Fruit fly (Drosophila melanogaster) whole organism, embryonic: ENCODE measurements around the gene CG13694.

ENCODE experiments used
- Atf3 ChIP-seq: fragments of 200-800 bp; sonication (Bioruptor generic); optimal IDR thresholded peaks from 3 replicates; lab custom pipeline; 2016; ENCODE audit warnings: missing biosample characterization, missing genetic modification characterization
- CG10267 ChIP-seq: fragments of 200-800 bp; sonication (Bioruptor generic); optimal IDR thresholded peaks from 2 replicates; lab custom pipeline; 2018; ENCODE audit warnings: missing biosample characterization, mild to moderate bottlenecking, missing genetic modification characterization, moderate library complexity
- CG10321 ChIP-seq: fragments of 200-800 bp; sonication (Bioruptor generic); IDR thresholded peaks from 2 replicates; pipeline ENCODE4 v1.3.6; 2022; ENCODE audit warnings: missing biosample characterization, missing genetic modification characterization
- CG12942 ChIP-seq: fragments of 200-800 bp; sonication (Bioruptor generic); optimal IDR thresholded peaks from 3 replicates; lab custom pipeline; 2016; ENCODE audit warnings: missing biosample characterization, missing genetic modification characterization
- CG13624 ChIP-seq: fragments of 200-800 bp; sonication (Bioruptor generic); optimal IDR thresholded peaks from 2 replicates; lab custom pipeline; 2016; ENCODE audit warnings: missing biosample characterization, missing genetic modification characterization
- CG14014 ChIP-seq: fragments of 200-800 bp; sonication (Bioruptor generic); IDR thresholded peaks from 2 replicates; pipeline ENCODE4 v1.3.6; 2022; ENCODE audit warnings: missing biosample characterization, missing genetic modification characterization
- CG15011 ChIP-seq: fragments of 200-800 bp; sonication (Bioruptor generic); optimal IDR thresholded peaks from 3 replicates; lab custom pipeline; 2018; ENCODE audit warnings: missing biosample characterization, mild to moderate bottlenecking, missing genetic modification characterization
- CG15479 ChIP-seq: fragments of 200-800 bp; sonication (Bioruptor generic); optimal IDR thresholded peaks from 3 replicates; lab custom pipeline; 2019; ENCODE audit warnings: missing biosample characterization, mild to moderate bottlenecking, missing genetic modification characterization, moderate library complexity
- CG1832 ChIP-seq: fragments of 200-800 bp; sonication (Bioruptor generic); optimal IDR thresholded peaks from 2 replicates; lab custom pipeline; 2017; ENCODE audit warnings: missing biosample characterization, mild to moderate bottlenecking, missing genetic modification characterization, inconsistent platforms
- CG18599 ChIP-seq: fragments of 200-800 bp; sonication (Bioruptor generic); optimal IDR thresholded peaks from 3 replicates; lab custom pipeline; 2017; ENCODE audit warnings: missing biosample characterization, missing genetic modification characterization, mild to moderate bottlenecking, moderate library complexity, missing genetic modification reagents
- CG2199 ChIP-seq: fragments of 200-800 bp; sonication (Bioruptor generic); IDR thresholded peaks from 3 replicates; pipeline ENCODE4 v1.3.6; 2022; ENCODE audit warnings: missing biosample characterization, missing genetic modification characterization
- CG2678 ChIP-seq: fragments of 200-800 bp; sonication (Bioruptor generic); optimal IDR thresholded peaks from 3 replicates; lab custom pipeline; 2019; ENCODE audit warnings: missing biosample characterization, mild to moderate bottlenecking, missing genetic modification characterization, moderate library complexity
- CG2712 ChIP-seq: fragments of 200-800 bp; optimal IDR thresholded peaks from 3 replicates; lab custom pipeline; 2019; ENCODE audit warnings: missing biosample characterization, mild to moderate bottlenecking, missing genetic modification characterization, moderate library complexity
- CG31441 ChIP-seq: fragments of 200-800 bp; sonication (Bioruptor generic); IDR thresholded peaks from 2 replicates; pipeline ENCODE4 v1.3.6; 2022; ENCODE audit warnings: missing biosample characterization, missing genetic modification characterization
- CG32532 ChIP-seq: fragments of 200-800 bp; sonication (Bioruptor generic); IDR thresholded peaks from 2 replicates; pipeline ENCODE4 v1.3.6; 2022; ENCODE audit warnings: missing biosample characterization, missing genetic modification characterization
- CG34224 ChIP-seq: fragments of 200-800 bp; sonication (Bioruptor generic); IDR thresholded peaks from 3 replicates; pipeline ENCODE4 v1.3.6; 2022; ENCODE audit warnings: missing biosample characterization, missing genetic modification characterization; ENCODE audit not compliant: partially characterized antibody
- CG4328 ChIP-seq: fragments of 200-800 bp; sonication (Bioruptor generic); optimal IDR thresholded peaks from 3 replicates; lab custom pipeline; 2017; ENCODE audit warnings: missing biosample characterization, missing genetic modification reagents, missing genetic modification characterization
- CG4424 ChIP-seq: fragments of 200-800 bp; sonication (Bioruptor generic); optimal IDR thresholded peaks from 3 replicates; lab custom pipeline; 2016; ENCODE audit warnings: missing biosample characterization, missing genetic modification characterization
- CG6683 ChIP-seq: fragments of 200-800 bp; sonication (Bioruptor generic); optimal IDR thresholded peaks from 2 replicates; lab custom pipeline; 2017; ENCODE audit warnings: missing biosample characterization, mild to moderate bottlenecking, missing genetic modification characterization, missing genetic modification reagents
- CG8290 ChIP-seq, 3 experiments: fragments of 200-800 bp; sonication (Bioruptor generic); optimal IDR thresholded peaks; 2 replicates each; lab custom pipeline; 2016 to 2019; ENCODE audit warnings: missing biosample characterization in 3 of 3, missing genetic modification characterization in 3 of 3, mild to moderate bottlenecking in 2 of 3, moderate library complexity in 1 of 3
- D19A ChIP-seq: fragments of 200-800 bp; optimal IDR thresholded peaks from 3 replicates; lab custom pipeline; 2019; ENCODE audit warnings: missing biosample characterization, mild to moderate bottlenecking, missing genetic modification characterization, moderate library complexity
- Dbx ChIP-seq: fragments of 200-800 bp; sonication (Bioruptor generic); IDR thresholded peaks from 3 replicates; pipeline ENCODE4 v1.3.6; 2022; ENCODE audit warnings: missing biosample characterization, missing genetic modification characterization
- Dip2 ChIP-seq: fragments of 200-800 bp; sonication (Bioruptor generic); IDR thresholded peaks from 2 replicates; pipeline ENCODE4 v1.3.6; 2022; ENCODE audit warnings: missing biosample characterization, missing genetic modification characterization
- Ets65A ChIP-seq: fragments of 200-800 bp; sonication (Bioruptor generic); peaks from one replicate; lab custom pipeline; 2016; ENCODE audit warnings: missing biosample characterization, missing genetic modification characterization
- HHEX ChIP-seq: fragments of 200-800 bp; sonication (Bioruptor generic); optimal IDR thresholded peaks from 3 replicates; lab custom pipeline; 2017; ENCODE audit warnings: missing biosample characterization, mild to moderate bottlenecking, missing genetic modification characterization, missing genetic modification reagents
- HLH3B ChIP-seq: fragments of 200-800 bp; sonication (Bioruptor generic); IDR thresholded peaks from 2 replicates; pipeline ENCODE4 v1.3.6; 2022; ENCODE audit warnings: missing biosample characterization, missing genetic modification characterization
- Hr78 ChIP-seq, 2 experiments: fragments of 200-800 bp in 1 of 2; fragments of >200 bp in 1 of 2; sonication (Bioruptor generic) in 1 of 2; optimal IDR thresholded peaks; 2 replicates each; lab custom pipeline; 2017 to 2019; ENCODE audit warnings: missing biosample characterization in 2 of 2, missing genetic modification characterization in 2 of 2, mild to moderate bottlenecking in 1 of 2, moderate library complexity in 1 of 2
- Med ChIP-seq: fragments of 200-800 bp; sonication (Bioruptor generic); peaks from one replicate; lab custom pipeline; 2016; ENCODE audit warnings: missing biosample characterization, missing genetic modification characterization, mild to moderate bottlenecking, inconsistent platforms, moderate library complexity
- Nf-YB ChIP-seq: fragments of 200-800 bp; sonication (Bioruptor generic); optimal IDR thresholded peaks from 3 replicates; lab custom pipeline; 2019; ENCODE audit warnings: missing biosample characterization, mild to moderate bottlenecking, missing genetic modification characterization, moderate library complexity
- TFAM ChIP-seq: fragments of 200-800 bp; sonication (Bioruptor generic); optimal IDR thresholded peaks from 2 replicates; lab custom pipeline; 2017; ENCODE audit warnings: missing biosample characterization, missing genetic modification characterization, inconsistent platforms
- Tbp ChIP-seq: fragments of >200 bp; optimal IDR thresholded peaks from 2 replicates; lab custom pipeline; 2018; ENCODE audit warnings: missing biosample characterization, missing genetic modification characterization
- ac ChIP-seq: fragments of 200-800 bp; sonication (Bioruptor generic); optimal IDR thresholded peaks from 3 replicates; lab custom pipeline; 2017; ENCODE audit warnings: missing biosample characterization, mild to moderate bottlenecking, missing genetic modification characterization
- chm ChIP-seq: fragments of 200-800 bp; sonication (Bioruptor generic); IDR thresholded peaks from 2 replicates; pipeline ENCODE4 v1.3.6; 2022; ENCODE audit warnings: missing biosample characterization, missing genetic modification characterization
- corto ChIP-seq: fragments of 200-800 bp; sonication (Bioruptor generic); optimal IDR thresholded peaks from 2 replicates; lab custom pipeline; 2016; ENCODE audit warnings: missing biosample characterization, mild to moderate bottlenecking, missing genetic modification characterization, moderate library complexity
- crp ChIP-seq, 2 experiments: fragments of 200-800 bp; sonication (Bioruptor generic); optimal IDR thresholded peaks; 2 replicates in 1 of 2; 3 replicates in 1 of 2; lab custom pipeline; 2017; ENCODE audit warnings: missing biosample characterization in 2 of 2, missing genetic modification characterization in 2 of 2, mild to moderate bottlenecking in 1 of 2, moderate library complexity in 1 of 2
- gcm ChIP-seq: fragments of 200-800 bp; sonication (Bioruptor generic); optimal IDR thresholded peaks from 2 replicates; lab custom pipeline; 2019; ENCODE audit warnings: missing biosample characterization, mild to moderate bottlenecking, missing genetic modification characterization, moderate library complexity
- gcm2 ChIP-seq: fragments of 200-800 bp; sonication (Bioruptor generic); optimal IDR thresholded peaks from 2 replicates; lab custom pipeline; 2016; ENCODE audit warnings: missing biosample characterization, missing genetic modification characterization
- nau ChIP-seq: fragments of 200-800 bp; sonication (Bioruptor generic); optimal IDR thresholded peaks from 3 replicates; lab custom pipeline; 2017; ENCODE audit warnings: missing biosample characterization, mild to moderate bottlenecking, missing genetic modification characterization, missing genetic modification reagents
- sens ChIP-seq: fragments of 200-800 bp; sonication (Bioruptor generic); peaks from one replicate; lab custom pipeline; 2016; ENCODE audit warnings: missing biosample characterization, missing genetic modification characterization
- sens-2 ChIP-seq: fragments of 200-800 bp; sonication (Bioruptor generic); IDR thresholded peaks from 2 replicates; pipeline ENCODE4 v1.3.6; 2022; ENCODE audit warnings: missing biosample characterization, missing genetic modification characterization
- slp2 ChIP-seq: fragments of 200-800 bp; sonication (Bioruptor generic); optimal IDR thresholded peaks from 2 replicates; lab custom pipeline; 2016; ENCODE audit warnings: missing biosample characterization, missing genetic modification characterization
- zen ChIP-seq: fragments of 200-800 bp; sonication (Bioruptor generic); optimal IDR thresholded peaks from 3 replicates; lab custom pipeline; 2018; ENCODE audit warnings: missing biosample characterization, mild to moderate bottlenecking, missing genetic modification characterization, moderate library complexity

The CG13694 gene

DNA sequence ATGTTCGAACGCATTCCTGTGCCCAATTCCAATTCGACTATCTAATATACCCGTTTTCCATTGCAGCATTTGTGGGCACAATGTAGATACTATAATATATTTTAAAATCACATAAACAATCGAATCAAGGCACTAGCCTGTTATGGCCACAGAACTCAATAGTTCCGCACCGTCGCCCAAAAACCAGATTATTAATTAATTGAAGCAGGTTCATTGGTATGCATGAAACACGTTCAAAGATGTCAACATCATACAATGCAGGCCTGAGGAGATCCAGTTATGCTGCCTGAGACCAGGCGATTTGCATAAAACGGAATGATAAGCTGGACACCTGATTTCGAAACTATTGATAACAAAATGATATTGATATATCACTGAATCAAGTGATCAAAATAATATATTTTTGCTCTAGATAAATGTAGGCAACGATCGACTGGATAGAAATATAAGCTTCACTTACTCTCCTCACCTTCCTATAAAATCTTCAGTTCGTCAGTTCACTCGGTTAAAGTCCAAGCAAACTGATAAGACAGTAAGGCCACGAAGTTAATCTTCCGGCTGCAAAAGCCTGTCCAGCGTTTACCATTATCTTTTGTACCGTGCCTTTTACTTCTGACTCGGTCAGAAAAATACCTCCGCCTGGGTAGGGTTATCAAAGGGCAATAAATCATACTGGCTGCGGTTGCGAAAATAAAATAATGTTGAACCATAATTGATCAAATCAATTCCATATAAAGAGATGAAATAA is 19.3 kb upstream of the CG13694 start (continued):
- TF ChIP-seq zen (no peak), CG1832 (GFP tag; lab: Kevin White, UChicago) (no peak)
- TF ChIP-seq, all 482 proteins: peak for 13

DNA sequence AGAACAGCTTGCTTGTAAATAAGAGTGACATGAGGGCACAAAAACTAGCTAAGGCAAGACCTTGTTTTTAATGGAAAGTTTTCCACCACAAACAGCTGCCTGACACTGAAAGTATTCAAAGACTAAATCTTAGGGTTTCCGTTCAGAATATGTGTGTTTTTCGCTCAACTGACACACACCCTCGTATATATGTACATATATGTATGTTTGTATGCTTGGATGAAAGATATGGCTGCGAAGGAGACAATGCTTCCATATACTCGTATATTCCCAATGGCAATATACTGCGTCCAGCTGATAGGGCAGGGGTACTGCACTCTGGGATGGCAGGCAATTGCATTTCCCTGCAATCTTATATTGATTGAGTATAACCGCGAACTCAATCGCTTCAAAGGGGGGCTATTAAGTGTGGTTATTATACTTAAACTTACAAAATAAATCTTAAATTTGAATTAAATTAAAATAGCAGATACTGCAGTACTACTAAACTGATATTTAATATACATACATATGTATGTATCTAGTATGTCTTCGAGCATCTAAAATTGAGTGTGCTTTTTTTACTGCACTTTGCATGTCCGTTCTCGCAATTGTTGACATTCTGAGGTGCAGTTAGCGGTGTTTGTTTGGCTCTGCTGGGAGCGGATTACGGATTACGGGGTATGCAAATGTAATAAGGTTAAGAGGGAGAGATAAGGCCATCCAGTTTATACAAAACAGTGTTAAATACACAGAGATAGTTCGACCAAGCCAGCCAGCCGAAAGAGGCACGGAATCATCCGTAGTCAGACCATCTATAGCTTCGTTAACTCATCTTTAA is 18.5 kb upstream of the CG13694 start:
- TF ChIP-seq Med (peak; percentile 68), CG13624 (no peak), Ets65A (GFP tag; lab: Kevin White, UChicago) (peak; percentile 36), CG32532 (GFP tag; lab: Robert Waterston, UW) (no peak), nau (GFP tag; lab: Kevin White, UChicago) (peak; percentile 5), CG31441 (no peak), Dip2 (GFP tag; lab: Robert Waterston, UW) (no peak), corto (GFP tag; lab: Kevin White, UChicago) (no peak), Atf3 (GFP tag; lab: Kevin White, UChicago) (no peak), HLH3B (GFP tag; lab: Robert Waterston, UW) (0 out of 2 replicates have a peak, but pooled peaks have one; percentile 4), CG8290 (GFP tag; optimal IDR thresholded peaks at IDR 0.05; lab: Kevin White, UChicago) (no peak), CG8290 (tag; optimal IDR thresholded peaks at IDR 0.05; lab: Kevin White, UChicago) (peak in 1 of 2 experiments; percentile 5), CG15011 (GFP tag; lab: Kevin White, UChicago) (peak; percentile 13), CG15479 (GFP tag; lab: Kevin White, UChicago) (peak; percentile 26), sens (peak; percentile 73), Dbx (GFP tag; lab: Robert Waterston, UW) (0 out of 3 replicates have a peak, but pooled peaks have one; percentile 10), CG2712 (no peak), gcm (GFP tag; lab: Kevin White, UChicago) (no peak), TFAM (GFP tag; lab: Kevin White, UChicago) (no peak), HHEX (GFP tag; lab: Kevin White, UChicago) (peak; percentile 14), CG2199 (0 out of 3 replicates have a peak, but pooled peaks have one; percentile 8), Hr78 (GFP tag; optimal IDR thresholded peaks at IDR 0.05; lab: Kevin White, UChicago) (no peak)

DNA sequence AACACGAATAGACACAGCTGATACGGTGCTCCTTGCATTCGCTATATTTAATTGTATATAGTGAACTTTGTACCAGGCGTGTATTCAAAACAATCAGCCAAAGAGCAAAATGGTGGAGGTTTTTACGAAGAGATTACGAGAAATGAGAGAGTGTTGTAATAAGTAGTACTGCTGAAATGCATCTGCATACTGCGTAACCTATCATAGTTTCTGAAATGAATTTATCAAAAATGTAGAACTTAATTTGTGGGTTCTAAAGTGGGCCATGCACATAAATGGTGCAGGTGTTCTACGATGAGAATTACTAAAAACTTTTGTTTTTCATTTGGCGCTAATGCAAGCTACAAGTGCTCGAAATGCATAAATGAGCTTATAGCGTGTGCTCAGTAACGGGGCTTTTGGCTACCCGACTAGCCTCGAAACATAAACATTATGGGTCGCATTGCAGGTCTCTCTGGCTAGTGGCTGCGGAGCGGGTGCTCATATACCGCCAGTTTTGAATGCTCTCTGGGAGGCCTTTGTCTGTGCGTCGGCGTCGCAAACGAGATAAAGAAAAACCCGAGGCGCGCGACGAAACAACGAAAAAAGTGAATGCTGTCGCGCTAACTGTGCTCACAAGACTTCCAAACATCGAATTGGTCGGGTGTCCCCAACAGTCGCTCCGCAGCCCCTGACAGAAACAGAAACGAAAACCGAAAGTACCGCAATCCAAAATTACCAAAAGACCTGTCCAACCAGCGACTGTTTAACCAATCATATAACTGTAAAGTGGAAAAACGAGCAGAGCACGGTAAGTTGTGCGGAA is 15.4 kb upstream of the CG13694 start, which contains the start of gene Gs1:
Gene Gs1 (plus strand): TSS at position 612 of the 805 bp plus-strand sequence.
- TF ChIP-seq Dip2 (GFP tag; lab: Robert Waterston, UW), result no peak
- TF ChIP-seq CG4328, result no peak
- TF ChIP-seq Tbp (GFP tag; lab: Kevin White, UChicago), result no peak
- TF ChIP-seq CG18599, result peak; percentile 71
- TF ChIP-seq slp2 (GFP tag; lab: Kevin White, UChicago), result no peak
- TF ChIP-seq CG6683 (GFP tag; lab: Kevin White, UChicago), result no peak
- peak; percentile 48 for TF ChIP-seq nau (GFP tag; lab: Kevin White, UChicago)
- TF ChIP-seq CG14014 (GFP tag; lab: Robert Waterston, UW), result 0 out of 2 replicates have a peak, but pooled peaks have one; percentile 29
- TF ChIP-seq chm (GFP tag; lab: Robert Waterston, UW), result peak; percentile 90
- peak; percentile 46 for TF ChIP-seq D19A (tag; lab: Kevin White, UChicago)
- peak; percentile 4; the same call in 1 of the 2 replicates for TF ChIP-seq sens-2
- no peak for TF ChIP-seq crp (GFP tag; optimal IDR thresholded peaks at IDR 0.05; lab: Kevin White, UChicago)
- no peak for TF ChIP-seq CG12942 (GFP tag; lab: Kevin White, UChicago)
- TF ChIP-seq CG34224 (GFP tag; lab: Robert Waterston, UW), result peak; percentile 68; the same call in 2 of the 3 replicates
- TF ChIP-seq CG10267 (tag; lab: Kevin White, UChicago), result peak; percentile 13
- TF ChIP-seq gcm2 (GFP tag; lab: Kevin White, UChicago), result no peak
- no peak for TF ChIP-seq ac (GFP tag; lab: Kevin White, UChicago)
- no peak; the same call in 1 of the 2 replicates for TF ChIP-seq CG10321 (GFP tag; lab: Robert Waterston, UW)
- TF ChIP-seq CG4424 (GFP tag; lab: Kevin White, UChicago), result peak; percentile 11
- TF ChIP-seq Nf-YB (GFP tag; lab: Kevin White, UChicago), result peak; percentile 65
- TF ChIP-seq CG2678 (tag; lab: Kevin White, UChicago), result peak; percentile 40
